Fruit fly (Drosophila melanogaster) whole organism: ENCODE data around the gene Trs23.

Experiments used
- CG8478 ChIP-seq: fragments of >200 bp; optimal IDR thresholded peaks from 2 replicates; lab custom pipeline; 2018; ENCODE audit warnings: inconsistent platforms
- Dll ChIP-seq: fragments of >200 bp; optimal IDR thresholded peaks from 2 replicates; lab custom pipeline; 2017
- EcR ChIP-seq, 2 experiments: fragments of >200 bp; optimal IDR thresholded peaks; 2 replicates each; lab custom pipeline; 2017; ENCODE audit warnings: missing biosample characterization in 2 of 2, missing genetic modification characterization in 2 of 2, missing genetic modification reagents in 2 of 2
- pan ChIP-seq: fragments of >200 bp; optimal IDR thresholded peaks from 2 replicates; lab custom pipeline; 2017
- psq ChIP-seq: fragments of >200 bp; optimal IDR thresholded peaks from 2 replicates; lab custom pipeline; 2017
- usp ChIP-seq: fragments of >200 bp; optimal IDR thresholded peaks from 2 replicates; lab custom pipeline; 2017; ENCODE audit warnings: missing biosample characterization, missing genetic modification characterization, mixed read lengths

Trs23 gene

dm6 chr2L:8685668-8686306 is at the start of gene Trs23, which contains the start of gene PrBP:
TSS of gene Trs23 (plus strand) at chr2L:8686231.
TSS of gene PrBP (minus strand) at chr2L:8685955.
- TF ChIP-seq psq (lab: Kevin White, UChicago) (no peak), Dll (lab: Kevin White, UChicago) (no peak), usp (no peak), CG8478 (lab: Kevin White, UChicago) (no peak), pan (lab: Kevin White, UChicago) (no peak), EcR (GFP tag; optimal IDR thresholded peaks at IDR 0.05; lab: Kevin White, UChicago) (no peak)

- TF ChIP-seq psq (lab: Kevin White, UChicago) (no peak), Dll (lab: Kevin White, UChicago) (no peak), CG8478 (lab: Kevin White, UChicago) (no peak), pan (lab: Kevin White, UChicago) (no peak), EcR (GFP tag; optimal IDR thresholded peaks at IDR 0.05; lab: Kevin White, UChicago) (no peak), usp (no peak)
Measured at dm6 chr2L:8659549-8659948, 26.5 kb upstream of the Trs23 start.

dm6 chr2L:8672278-8672748 is 13.7 kb upstream of the Trs23 start, which contains the start of gene Glt:
TSS of gene Glt (plus strand) at chr2L:8672698.
- TF ChIP-seq psq (lab: Kevin White, UChicago) (no peak), CG8478 (lab: Kevin White, UChicago) (no peak), pan (lab: Kevin White, UChicago) (no peak), EcR (GFP tag; optimal IDR thresholded peaks at IDR 0.05; lab: Kevin White, UChicago) (no peak)

dm6 chr2L:8678955-8679354 is 7.1 kb upstream of the Trs23 start:
- TF ChIP-seq Dll (lab: Kevin White, UChicago) (no peak), CG8478 (lab: Kevin White, UChicago) (no peak), pan (lab: Kevin White, UChicago) (no peak), EcR (GFP tag; optimal IDR thresholded peaks at IDR 0.05; lab: Kevin White, UChicago) (no peak), psq (lab: Kevin White, UChicago) (no peak), usp (no peak)

dm6 chr2L:8679712-8680111 is 6.3 kb upstream of the Trs23 start, which contains the start of gene CG9287:
TSS of gene CG9287 (minus strand) at chr2L:8679812.
- TF ChIP-seq usp (no peak), pan (lab: Kevin White, UChicago) (no peak), psq (lab: Kevin White, UChicago) (no peak), CG8478 (lab: Kevin White, UChicago) (no peak), Dll (lab: Kevin White, UChicago) (no peak), EcR (GFP tag; optimal IDR thresholded peaks at IDR 0.05; lab: Kevin White, UChicago) (no peak)

dm6 chr2L:8683261-8684042 is 2.6 kb upstream of the Trs23 start:
- TF ChIP-seq EcR (GFP tag; optimal IDR thresholded peaks at IDR 0.05; lab: Kevin White, UChicago) (no peak), pan (lab: Kevin White, UChicago) (no peak), psq (lab: Kevin White, UChicago) (no peak), usp (no peak), Dll (lab: Kevin White, UChicago) (no peak), CG8478 (lab: Kevin White, UChicago) (no peak)

- TF ChIP-seq Dll (lab: Kevin White, UChicago) = no peak
- TF ChIP-seq CG8478 (lab: Kevin White, UChicago) = no peak
- TF ChIP-seq psq (lab: Kevin White, UChicago) = no peak
- TF ChIP-seq usp = no peak
- TF ChIP-seq pan (lab: Kevin White, UChicago) = no peak
- TF ChIP-seq EcR (GFP tag; optimal IDR thresholded peaks at IDR 0.05; lab: Kevin White, UChicago) = no peak
Measured at dm6 chr2L:8684276-8684675, 1.8 kb upstream of the Trs23 start, which contains the start of gene CG9289. TSS of gene CG9289 (minus strand) at chr2L:8684376.

- TF ChIP-seq CG8478 (lab: Kevin White, UChicago) (no peak), psq (lab: Kevin White, UChicago) (no peak), EcR (GFP tag; optimal IDR thresholded peaks at IDR 0.05; lab: Kevin White, UChicago) (no peak), Dll (lab: Kevin White, UChicago) (no peak), usp (no peak), pan (lab: Kevin White, UChicago) (no peak)
Measured at dm6 chr2L:8689853-8690252, 3.8 kb downstream of the Trs23 start.

- TF ChIP-seq usp (no peak), EcR (GFP tag; optimal IDR thresholded peaks at IDR 0.05; lab: Kevin White, UChicago) (no peak), psq (lab: Kevin White, UChicago) (no peak), Dll (lab: Kevin White, UChicago) (no peak), CG8478 (lab: Kevin White, UChicago) (no peak), pan (lab: Kevin White, UChicago) (no peak)
Measured at dm6 chr2L:8690382-8690781, 4.4 kb downstream of the Trs23 start.

- TF ChIP-seq psq (lab: Kevin White, UChicago) (no peak), pan (lab: Kevin White, UChicago) (no peak), CG8478 (lab: Kevin White, UChicago) (no peak), usp (no peak), Dll (lab: Kevin White, UChicago) (no peak), EcR (GFP tag; optimal IDR thresholded peaks at IDR 0.05; lab: Kevin White, UChicago) (no peak)
Measured at dm6 chr2L:8690913-8691291, 4.9 kb downstream of the Trs23 start.

dm6 chr2L:8691292-8691975 is 5.4 kb downstream of the Trs23 start:
- no peak for TF ChIP-seq EcR (GFP tag; optimal IDR thresholded peaks at IDR 0.05; lab: Kevin White, UChicago)
- TF ChIP-seq CG8478 (lab: Kevin White, UChicago) = peak; percentile 41
